Worm (Caenorhabditis elegans) whole organism, L4/young adult: ENCODE measurements around the gene C05C10.5.

Experiments
- W03F9.2 ChIP-seq: fragments of 150-350 bp; optimal IDR thresholded peaks from 2 replicates; lab custom pipeline; 2014; ENCODE audit warnings: missing biosample characterization, missing genetic modification characterization
- dao-5 ChIP-seq: sonication (generic microtip); optimal IDR thresholded peaks from 2 replicates; lab custom pipeline; 2016; ENCODE audit warnings: missing genotype, missing genetic modification characterization, moderate library complexity, missing compliant biosample characterization
- him-1 ChIP-seq: sonication (generic microtip); optimal IDR thresholded peaks from 2 replicates; lab custom pipeline; 2016; ENCODE audit warnings: missing genotype, missing genetic modification reagents, missing genetic modification characterization, missing compliant biosample characterization

ce11 chrII:9891823-9892222 lies 47.0 kb upstream of the C05C10.5 start:
- no peak for TF ChIP-seq him-1 (tag; lab: Kevin White, UChicago)
- TF ChIP-seq W03F9.2 (tag; lab: Kevin White, UChicago) = no peak
- no peak for TF ChIP-seq dao-5
